ENCODE assay signal across 1 fruit fly cellular context in the genomic region with DNA sequence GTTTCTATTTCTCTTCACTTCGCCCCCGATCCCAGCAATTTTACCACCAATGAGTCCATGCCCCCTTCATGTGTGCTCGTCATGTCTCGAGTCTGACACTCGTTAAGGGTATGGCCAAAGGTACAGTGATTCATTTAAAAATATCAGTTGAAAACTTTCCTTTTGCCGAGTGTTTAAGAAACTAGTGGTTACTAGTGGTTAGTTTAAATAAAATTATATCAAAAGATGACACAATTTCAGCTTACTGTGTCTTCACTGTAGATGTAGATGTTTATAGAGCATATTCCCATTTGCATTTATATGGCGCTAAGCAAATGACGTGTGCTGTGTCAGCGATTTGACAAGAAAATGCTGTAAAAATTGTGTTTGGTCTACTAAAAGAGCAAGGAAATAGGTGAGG.
TF ChIP-seq lines count a peak whose summit lies in the region.

No protein-coding gene starts in this region.

TF ChIP-seq in whole organism, embryonic, 481 proteins besides CTCF, POLR2A, EP300 and RAD21 (continued from another document and continues in another):
- TF ChIP-seq CG5245 (GFP tag; optimal IDR thresholded peaks at IDR 0.05; lab: Kevin White, UChicago) (peak; percentile 6), CG14441 (GFP tag; IDR thresholded peaks at IDR 0.05; lab: Robert Waterston, UW) (peak; percentile 75), E2f2 (GFP tag; IDR thresholded peaks at IDR 0.05; lab: Robert Waterston, UW) (peak; percentile 23; the same call in 1 of the 2 replicates), CG18262 (tag; optimal IDR thresholded peaks at IDR 0.05; lab: Kevin White, UChicago) (peak; percentile 12), crp (GFP tag; optimal IDR thresholded peaks at IDR 0.05; lab: Kevin White, UChicago) (no peak), hkb (optimal IDR thresholded peaks at IDR 0.05; lab: Kevin White, UChicago) (no peak), hkb (GFP tag; IDR thresholded peaks at IDR 0.05; lab: Robert Waterston, UW) (peak; percentile 63), stwl (tag; optimal IDR thresholded peaks at IDR 0.05; lab: Kevin White, UChicago) (no peak), CG1647 (GFP tag; optimal IDR thresholded peaks at IDR 0.05; lab: Kevin White, UChicago) (no peak), CG2199 (GFP tag; IDR thresholded peaks at IDR 0.05; lab: Robert Waterston, UW) (0 out of 3 replicates have a peak, but pooled peaks have one; percentile 60), CG1602 (GFP tag; optimal IDR thresholded peaks at IDR 0.05; lab: Kevin White, UChicago) (no peak), tna (GFP tag; IDR thresholded peaks at IDR 0.05; lab: Robert Waterston, UW; ENCODE audit: partially characterized antibody) (no peak), grn (GFP tag; optimal IDR thresholded peaks at IDR 0.05; lab: Kevin White, UChicago) (no peak), Dll (GFP tag; IDR thresholded peaks at IDR 0.05; lab: Robert Waterston, UW; ENCODE audit: partially characterized antibody) (no peak), CG43689 (GFP tag; IDR thresholded peaks at IDR 0.05; lab: Robert Waterston, UW) (no peak), grau (tag; optimal IDR thresholded peaks at IDR 0.05; lab: Kevin White, UChicago) (peak; percentile 85), lov (optimal IDR thresholded peaks at IDR 0.05; lab: Kevin White, UChicago) (no peak), lov (GFP tag; IDR thresholded peaks at IDR 0.05; lab: Robert Waterston, UW) (peak; percentile 57; the same call in 2 of the 3 replicates), Mad (GFP tag; optimal IDR thresholded peaks at IDR 0.05; lab: Kevin White, UChicago) (no peak), PHDP (tag; optimal IDR thresholded peaks at IDR 0.05; lab: Kevin White, UChicago) (no peak), CG9876 (GFP tag; optimal IDR thresholded peaks at IDR 0.05; lab: Kevin White, UChicago) (no peak), Sin3A (optimal IDR thresholded peaks at IDR 0.05; lab: Kevin White, UChicago) (no peak), slbo (GFP tag; IDR thresholded peaks at IDR 0.05; lab: Robert Waterston, UW) (peak; percentile 58), Rfx (GFP tag; IDR thresholded peaks at IDR 0.05; lab: Robert Waterston, UW) (peak; percentile 71), CG4730 (GFP tag; IDR thresholded peaks at IDR 0.05; lab: Robert Waterston, UW) (peak; percentile 66), Meics (GFP tag; optimal IDR thresholded peaks at IDR 0.05; lab: Kevin White, UChicago) (peak; percentile 36), ATbp (GFP tag; optimal IDR thresholded peaks at IDR 0.05; lab: Kevin White, UChicago) (peak; percentile 30), Fer3 (tag; optimal IDR thresholded peaks at IDR 0.05; lab: Kevin White, UChicago) (peak; percentile 19), eve (GFP tag; optimal IDR thresholded peaks at IDR 0.05; lab: Kevin White, UChicago) (no peak), B-H1 (GFP tag; IDR thresholded peaks at IDR 0.05; lab: Robert Waterston, UW) (no peak; the same call in 2 of the 3 replicates), wor (GFP tag; IDR thresholded peaks at IDR 0.05; lab: Robert Waterston, UW) (no peak), pfk (GFP tag; optimal IDR thresholded peaks at IDR 0.05; lab: Kevin White, UChicago) (no peak), Hr51 (GFP tag; optimal IDR thresholded peaks at IDR 0.05; lab: Kevin White, UChicago) (peak in 1 of 2 experiments; percentile 43), Pdp1 (GFP tag; optimal IDR thresholded peaks at IDR 0.05; lab: Kevin White, UChicago) (peak; percentile 2 to 29), CG30431 (GFP tag; optimal IDR thresholded peaks at IDR 0.05; lab: Kevin White, UChicago) (no peak), Xbp1 (GFP tag; optimal IDR thresholded peaks at IDR 0.05; lab: Kevin White, UChicago) (peak; percentile 47), trh (GFP tag; optimal IDR thresholded peaks at IDR 0.05; lab: Kevin White, UChicago) (no peak), Nf-YA (GFP tag; IDR thresholded peaks at IDR 0.05; lab: Robert Waterston, UW) (0 out of 2 replicates have a peak, but pooled peaks have one; percentile 35), ci (GFP tag; IDR thresholded peaks at IDR 0.05; lab: Robert Waterston, UW) (peak; percentile 83), caup (GFP tag; optimal IDR thresholded peaks at IDR 0.05; lab: Kevin White, UChicago; ENCODE audit: severe bottlenecking) (no peak), CG2678 (tag; optimal IDR thresholded peaks at IDR 0.05; lab: Kevin White, UChicago) (peak; percentile 37), Drgx (GFP tag; IDR thresholded peaks at IDR 0.05; lab: Robert Waterston, UW) (peak; percentile 55), CG1024 (GFP tag; IDR thresholded peaks at IDR 0.05; lab: Robert Waterston, UW) (peak; percentile 62), CG11695 (GFP tag; IDR thresholded peaks at IDR 0.05; lab: Robert Waterston, UW) (peak; percentile 59), ems (GFP tag; optimal IDR thresholded peaks at IDR 0.05; lab: Kevin White, UChicago) (peak; percentile 5), CG12219 (GFP tag; optimal IDR thresholded peaks at IDR 0.05; lab: Kevin White, UChicago) (no peak), otp (GFP tag; IDR thresholded peaks at IDR 0.05; lab: Robert Waterston, UW) (peak; percentile 54; the same call in 2 of the 3 replicates), nerfin-2 (GFP tag; IDR thresholded peaks at IDR 0.05; lab: Robert Waterston, UW; ENCODE audit: partially characterized antibody) (no peak), CG3281 (GFP tag; optimal IDR thresholded peaks at IDR 0.05; lab: Kevin White, UChicago) (no peak), croc (GFP tag; conservative IDR thresholded peaks at IDR 0.05; lab: Robert Waterston, UW) (peak; percentile 33; the same call in 2 of the 3 replicates), CG6854 (GFP tag; optimal IDR thresholded peaks at IDR 0.05; lab: Kevin White, UChicago) (no peak), CG13424 (tag; optimal IDR thresholded peaks at IDR 0.05; lab: Kevin White, UChicago) (peak; percentile 14), CG5953 (GFP tag; IDR thresholded peaks at IDR 0.05; lab: Robert Waterston, UW) (peak; percentile 44; the same call in 1 of the 2 replicates), dmrt99B (tag; optimal IDR thresholded peaks at IDR 0.05; lab: Kevin White, UChicago) (peak; percentile 63), Tbp (GFP tag; optimal IDR thresholded peaks at IDR 0.05; lab: Kevin White, UChicago) (no peak), CG9797 (GFP tag; optimal IDR thresholded peaks at IDR 0.05; lab: Kevin White, UChicago) (no peak), CG11093 (GFP tag; IDR thresholded peaks at IDR 0.05; lab: Robert Waterston, UW) (peak; percentile 34; the same call in 2 of the 3 replicates), sob (GFP tag; IDR thresholded peaks at IDR 0.05; lab: Robert Waterston, UW) (peak; percentile 59; the same call in 1 of the 2 replicates), CG7839 (tag; optimal IDR thresholded peaks at IDR 0.05; lab: Kevin White, UChicago) (peak; percentile 58), Lhr (GFP tag; optimal IDR thresholded peaks at IDR 0.05; lab: Kevin White, UChicago) (no peak), twi (tag; optimal IDR thresholded peaks at IDR 0.05; lab: Kevin White, UChicago) (peak; percentile 60), Xrp1 (GFP tag; IDR thresholded peaks at IDR 0.05; lab: Robert Waterston, UW) (peak; percentile 63), CG16779 (GFP tag; IDR thresholded peaks at IDR 0.05; lab: Robert Waterston, UW) (0 out of 2 replicates have a peak, but pooled peaks have one; percentile 19), kay (GFP tag; optimal IDR thresholded peaks at IDR 0.05; lab: Kevin White, UChicago) (no peak), CG34224 (GFP tag; IDR thresholded peaks at IDR 0.05; lab: Robert Waterston, UW; ENCODE audit: partially characterized antibody) (no peak), gsb (GFP tag; IDR thresholded peaks at IDR 0.05; lab: Robert Waterston, UW) (peak; percentile 11; the same call in 1 of the 2 replicates), Hmr (GFP tag; optimal IDR thresholded peaks at IDR 0.05; lab: Kevin White, UChicago) (no peak), oc (tag; optimal IDR thresholded peaks at IDR 0.05; lab: Kevin White, UChicago) (no peak), CG17612 (GFP tag; IDR thresholded peaks at IDR 0.05; lab: Robert Waterston, UW) (0 out of 2 replicates have a peak, but pooled peaks have one; percentile 40), CG34422 (GFP tag; IDR thresholded peaks at IDR 0.05; lab: Robert Waterston, UW) (peak; percentile 48), HLHmδ (GFP tag; optimal IDR thresholded peaks at IDR 0.05; lab: Kevin White, UChicago) (peak; percentile 14), Dek (tag; optimal IDR thresholded peaks at IDR 0.05; lab: Kevin White, UChicago) (no peak), CG1603 (tag; optimal IDR thresholded peaks at IDR 0.05; lab: Kevin White, UChicago) (peak; percentile 50), CG8290 (GFP tag; optimal IDR thresholded peaks at IDR 0.05; lab: Kevin White, UChicago) (no peak), CG8290 (tag; optimal IDR thresholded peaks at IDR 0.05; lab: Kevin White, UChicago) (no peak), CG1233 (GFP tag; optimal IDR thresholded peaks at IDR 0.05; lab: Kevin White, UChicago) (no peak), pros (GFP tag; optimal IDR thresholded peaks at IDR 0.05; lab: Kevin White, UChicago) (no peak), abd-A (tag; optimal IDR thresholded peaks at IDR 0.05; lab: Kevin White, UChicago) (no peak), Gsc (GFP tag; IDR thresholded peaks at IDR 0.05; lab: Robert Waterston, UW) (0 out of 2 replicates have a peak, but pooled peaks have one; percentile 6), Dfd (GFP tag; optimal IDR thresholded peaks at IDR 0.05; lab: Kevin White, UChicago) (no peak), CG6654 (GFP tag; optimal IDR thresholded peaks at IDR 0.05; lab: Kevin White, UChicago) (no peak), prd (optimal IDR thresholded peaks at IDR 0.05; lab: Kevin White, UChicago) (no peak), prd (GFP tag; IDR thresholded peaks at IDR 0.05; lab: Robert Waterston, UW) (peak; percentile 68), ara (GFP tag; IDR thresholded peaks at IDR 0.05; lab: Robert Waterston, UW) (peak; percentile 66), GATAe (GFP tag; conservative IDR thresholded peaks at IDR 0.05; lab: Robert Waterston, UW) (no peak), CG10366 (GFP tag; IDR thresholded peaks at IDR 0.05; lab: Robert Waterston, UW) (peak; percentile 66), CG8089 (GFP tag; optimal IDR thresholded peaks at IDR 0.05; lab: Kevin White, UChicago) (no peak), lilli (GFP tag; optimal IDR thresholded peaks at IDR 0.05; lab: Kevin White, UChicago) (no peak), schlank (tag; optimal IDR thresholded peaks at IDR 0.05; lab: Kevin White, UChicago) (no peak), lbe (GFP tag; optimal IDR thresholded peaks at IDR 0.05; lab: Kevin White, UChicago) (no peak), CG18619 (GFP tag; optimal IDR thresholded peaks at IDR 0.05; lab: Kevin White, UChicago) (no peak), phol (tag; optimal IDR thresholded peaks at IDR 0.05; lab: Kevin White, UChicago) (peak; percentile 48), sima (GFP tag; optimal IDR thresholded peaks at IDR 0.05; lab: Kevin White, UChicago) (no peak), ken (GFP tag; IDR thresholded peaks at IDR 0.05; lab: Robert Waterston, UW) (peak; percentile 63; the same call in 2 of the 3 replicates), stc (GFP tag; IDR thresholded peaks at IDR 0.05; lab: Robert Waterston, UW) (peak; percentile 65), NK7.1 (GFP tag; optimal IDR thresholded peaks at IDR 0.05; lab: Kevin White, UChicago) (no peak), CG15696 (tag; optimal IDR thresholded peaks at IDR 0.05; lab: Kevin White, UChicago) (no peak), crol (GFP tag; IDR thresholded peaks at IDR 0.05; lab: Robert Waterston, UW) (no peak; the same call in none of the 2 replicates), Jarid2 (GFP tag; optimal IDR thresholded peaks at IDR 0.05; lab: Kevin White, UChicago) (peak; percentile 22), CG8924 (tag; optimal IDR thresholded peaks at IDR 0.05; lab: Kevin White, UChicago) (no peak), unpg (GFP tag; optimal IDR thresholded peaks at IDR 0.05; lab: Kevin White, UChicago) (peak; percentile 33), CG7963 (GFP tag; IDR thresholded peaks at IDR 0.05; lab: Robert Waterston, UW; ENCODE audit: partially characterized antibody) (no peak), CG2875 (GFP tag; optimal IDR thresholded peaks at IDR 0.05; lab: Kevin White, UChicago) (no peak), CG3995 (GFP tag; optimal IDR thresholded peaks at IDR 0.05; lab: Kevin White, UChicago) (no peak), ac (GFP tag; optimal IDR thresholded peaks at IDR 0.05; lab: Kevin White, UChicago) (no peak), amos (GFP tag; IDR thresholded peaks at IDR 0.05; lab: Robert Waterston, UW; ENCODE audit: partially characterized antibody) (no peak), CG3726 (GFP tag; IDR thresholded peaks at IDR 0.05; lab: Robert Waterston, UW) (peak; percentile 64; the same call in 1 of the 3 replicates), CG10267 (tag; optimal IDR thresholded peaks at IDR 0.05; lab: Kevin White, UChicago) (no peak), ttk (GFP tag; IDR thresholded peaks at IDR 0.05; lab: Robert Waterston, UW) (peak; percentile 78), CG11456 (GFP tag; IDR thresholded peaks at IDR 0.05; lab: Robert Waterston, UW) (peak; percentile 72), Atf-2 (GFP tag; optimal IDR thresholded peaks at IDR 0.05; lab: Kevin White, UChicago) (no peak), nmo (GFP tag; optimal IDR thresholded peaks at IDR 0.05; lab: Kevin White, UChicago) (peak; percentile 14), CG31224 (GFP tag; IDR thresholded peaks at IDR 0.05; lab: Robert Waterston, UW) (peak; percentile 49; the same call in 1 of the 2 replicates), CG3838 (GFP tag; optimal IDR thresholded peaks at IDR 0.05; lab: Kevin White, UChicago) (no peak), CG6689 (GFP tag; IDR thresholded peaks at IDR 0.05; lab: Robert Waterston, UW) (peak; percentile 68), sisA (GFP tag; IDR thresholded peaks at IDR 0.05; lab: Robert Waterston, UW) (peak; percentile 81), CG11247 (GFP tag; IDR thresholded peaks at IDR 0.05; lab: Robert Waterston, UW) (peak; percentile 50), CG10979 (tag; optimal IDR thresholded peaks at IDR 0.05; lab: Kevin White, UChicago) (peak; percentile 9), esg (GFP tag; conservative IDR thresholded peaks at IDR 0.05; lab: Robert Waterston, UW) (no peak; the same call in 1 of the 2 replicates), CG31388 (GFP tag; optimal IDR thresholded peaks at IDR 0.05; lab: Kevin White, UChicago) (no peak), CG7987 (GFP tag; optimal IDR thresholded peaks at IDR 0.05; lab: Kevin White, UChicago) (peak; percentile 31), az2 (GFP tag; optimal IDR thresholded peaks at IDR 0.05; lab: Kevin White, UChicago) (peak; percentile 18), CG7357 (GFP tag; IDR thresholded peaks at IDR 0.05; lab: Robert Waterston, UW) (peak; percentile 35; the same call in 1 of the 3 replicates), CG2202 (tag; optimal IDR thresholded peaks at IDR 0.05; lab: Kevin White, UChicago) (no peak), her (GFP tag; optimal IDR thresholded peaks at IDR 0.05; lab: Kevin White, UChicago) (no peak), luna (GFP tag; optimal IDR thresholded peaks at IDR 0.05; lab: Kevin White, UChicago) (no peak)
